Fruit fly (Drosophila melanogaster): Measurements from ENCODE around the gene Tengl2.

- TF ChIP-seq achi (GFP tag; optimal IDR thresholded peaks at IDR 0.05) (no peak), Ets96B (tag; optimal IDR thresholded peaks at IDR 0.05) (no peak), fd59A (GFP tag; optimal IDR thresholded peaks at IDR 0.05) (no peak), CG6808 (GFP tag; optimal IDR thresholded peaks at IDR 0.05) (no peak), CG10669 (GFP tag; optimal IDR thresholded peaks at IDR 0.05) (no peak), Blimp-1 (GFP tag; optimal IDR thresholded peaks at IDR 0.05) (no peak), Gug (GFP tag; IDR thresholded peaks at IDR 0.05) (no peak)
Measured at dm6 chr2L:2286773-2287172, 47.6 kb upstream of the Tengl2 start, which contains the start of gene CG31681.

All from whole organism, prepupa.